Fruit fly (Drosophila melanogaster): ENCODE results near the gene ArgRS-m.

The ArgRS-m gene

dm6 chr3R:7911482-7911881, 24.6 kb downstream of the ArgRS-m start, which contains the start of gene Prat:
TSS of gene Prat (minus strand) at chr3R:7911779.
- TF ChIP-seq CG3032 (tag; optimal IDR thresholded peaks at IDR 0.05) (no peak), CG11762 (GFP tag; optimal IDR thresholded peaks at IDR 0.05; ENCODE audit: insufficient read depth) (no peak), CG16779 (tag; optimal IDR thresholded peaks at IDR 0.05) (no peak), fd85E (GFP tag; optimal IDR thresholded peaks at IDR 0.05) (no peak), eg (GFP tag; IDR thresholded peaks at IDR 0.05) (no peak), svp (GFP tag) (peak; percentile 79), esn (GFP tag; optimal IDR thresholded peaks at IDR 0.05) (peak; percentile 0)

- TF ChIP-seq Met (GFP tag; optimal IDR thresholded peaks at IDR 0.05): no peak
- TF ChIP-seq CG11294 (GFP tag; IDR thresholded peaks at IDR 0.05): no peak
- TF ChIP-seq cyc (GFP tag; optimal IDR thresholded peaks at IDR 0.05): peak; percentile 40
- peak; percentile 31; the same call in 1 of the 2 replicates for TF ChIP-seq CG15336 (GFP tag; IDR thresholded peaks at IDR 0.05)
- peak; percentile 44 for TF ChIP-seq CG31627 (GFP tag; optimal IDR thresholded peaks at IDR 0.05)
- peak; percentile 16; the same call in 1 of the 3 replicates for TF ChIP-seq CG6163 (GFP tag; IDR thresholded peaks at IDR 0.05)
- TF ChIP-seq CG3032 (tag; optimal IDR thresholded peaks at IDR 0.05): peak; percentile 10
- peak; percentile 80 for TF ChIP-seq achi (GFP tag; optimal IDR thresholded peaks at IDR 0.05)
- TF ChIP-seq esn (GFP tag; optimal IDR thresholded peaks at IDR 0.05): peak; percentile 55
- TF ChIP-seq lz (GFP tag; optimal IDR thresholded peaks at IDR 0.05): peak; percentile 45
- TF ChIP-seq CG3919 (GFP tag; optimal IDR thresholded peaks at IDR 0.05): no peak
- TF ChIP-seq vri (GFP tag; optimal IDR thresholded peaks at IDR 0.05): no peak
These were observed 26.3 kb downstream of the ArgRS-m start, which contains the start of gene Rfk for dm6 chr3R:7913139-7913538. TSS of gene Rfk (minus strand) at chr3R:7913290.

- TF ChIP-seq CG31627 (GFP tag; optimal IDR thresholded peaks at IDR 0.05) (no peak), CG15336 (GFP tag; IDR thresholded peaks at IDR 0.05) (0 out of 2 replicates have a peak, but pooled peaks have one; percentile 4)
These were observed 26.7 kb downstream of the ArgRS-m start, which contains the start of gene kipf for dm6 chr3R:7913551-7913950. TSS of gene kipf (plus strand) at chr3R:7913851.

dm6 chr3R:7920196-7920595, 33.4 kb downstream of the ArgRS-m start, which contains the start of the genes CG10445 and lds:
TSS of gene CG10445 (minus strand) at chr3R:7920299.
TSS of gene lds (plus strand) at chr3R:7920431.
- TF ChIP-seq dac (GFP tag; optimal IDR thresholded peaks at IDR 0.05) (no peak), pdm3 (GFP tag; optimal IDR thresholded peaks at IDR 0.05) (no peak), lz (GFP tag; optimal IDR thresholded peaks at IDR 0.05) (no peak), esn (GFP tag; optimal IDR thresholded peaks at IDR 0.05) (no peak), Eip75B (GFP tag; optimal IDR thresholded peaks at IDR 0.05) (no peak)

- TF ChIP-seq CG31627 (GFP tag; optimal IDR thresholded peaks at IDR 0.05): no peak
- TF ChIP-seq Gug (GFP tag; IDR thresholded peaks at IDR 0.05): no peak
- TF ChIP-seq salr (GFP tag; optimal IDR thresholded peaks at IDR 0.05): no peak
- no peak for TF ChIP-seq Eip78C (GFP tag)
- no peak for TF ChIP-seq esn (GFP tag; optimal IDR thresholded peaks at IDR 0.05)
- no peak for TF ChIP-seq CG6808 (GFP tag; optimal IDR thresholded peaks at IDR 0.05)
- TF ChIP-seq svp (GFP tag): no peak
- TF ChIP-seq vri (GFP tag; optimal IDR thresholded peaks at IDR 0.05): no peak
- no peak for TF ChIP-seq Eip75B (GFP tag; optimal IDR thresholded peaks at IDR 0.05)
- TF ChIP-seq Hr38 (GFP tag; optimal IDR thresholded peaks at IDR 0.05): no peak
- no peak for TF ChIP-seq CG11902 (GFP tag; optimal IDR thresholded peaks at IDR 0.05)
- TF ChIP-seq CG8319 (GFP tag; optimal IDR thresholded peaks at IDR 0.05): no peak
These were observed 39.5 kb downstream of the ArgRS-m start for dm6 chr3R:7926354-7926753.

- peak; percentile 87 for TF ChIP-seq dsx (GFP tag; optimal IDR thresholded peaks at IDR 0.05; ENCODE audit: poor library complexity, severe bottlenecking)
- no peak for TF ChIP-seq Hr38 (GFP tag; optimal IDR thresholded peaks at IDR 0.05)
- TF ChIP-seq CG3919 (GFP tag; optimal IDR thresholded peaks at IDR 0.05): peak; percentile 65
- peak in 1 of 2 experiments; percentile 96 for TF ChIP-seq ss (GFP tag; optimal IDR thresholded peaks at IDR 0.05)
These were observed 50.0 kb downstream of the ArgRS-m start for dm6 chr3R:7936786-7937363.

Data from whole organism, prepupa.